Fruit fly (Drosophila melanogaster) whole organism, embryonic: Measurements from ENCODE around the gene CG4459.

Experiments used
- CG12391 ChIP-seq: fragments of 200-800 bp; sonication (Bioruptor generic); optimal IDR thresholded peaks from 3 replicates; lab custom pipeline; 2018; ENCODE audit warnings: missing biosample characterization, mild to moderate bottlenecking, missing genetic modification characterization, moderate library complexity
- CG13296 ChIP-seq: fragments of 200-800 bp; sonication (Bioruptor generic); optimal IDR thresholded peaks from 3 replicates; lab custom pipeline; 2018; ENCODE audit warnings: missing biosample characterization, mild to moderate bottlenecking, missing genetic modification characterization
- CG14667 ChIP-seq: fragments of 200-800 bp; sonication (Bioruptor generic); IDR thresholded peaks from 2 replicates; pipeline ENCODE4 v1.3.6; 2022; ENCODE audit warnings: missing biosample characterization, missing genetic modification characterization
- CG17829 ChIP-seq: fragments of 200-800 bp; optimal IDR thresholded peaks from 2 replicates; lab custom pipeline; 2019; ENCODE audit warnings: missing biosample characterization, mild to moderate bottlenecking, missing genetic modification characterization, moderate library complexity
- CG18262 ChIP-seq: fragments of 200-800 bp; optimal IDR thresholded peaks from 3 replicates; lab custom pipeline; 2019; ENCODE audit warnings: missing biosample characterization, mild to moderate bottlenecking, missing genetic modification characterization, moderate library complexity
- CG18476 ChIP-seq: fragments of 200-800 bp; sonication (Bioruptor generic); optimal IDR thresholded peaks from 2 replicates; lab custom pipeline; 2016; ENCODE audit warnings: missing biosample characterization, mild to moderate bottlenecking, missing genetic modification characterization
- CG2202 ChIP-seq: fragments of 200-800 bp; sonication (Bioruptor generic); optimal IDR thresholded peaks from 2 replicates; lab custom pipeline; 2018; ENCODE audit warnings: missing biosample characterization, mild to moderate bottlenecking, missing genetic modification characterization
- CG3163 ChIP-seq: fragments of 200-800 bp; sonication (Bioruptor generic); optimal IDR thresholded peaks from 3 replicates; lab custom pipeline; 2016; ENCODE audit warnings: missing biosample characterization, missing genetic modification characterization
- CG4424 ChIP-seq: fragments of 200-800 bp; sonication (Bioruptor generic); optimal IDR thresholded peaks from 3 replicates; lab custom pipeline; 2016; ENCODE audit warnings: missing biosample characterization, missing genetic modification characterization
- CG4730 ChIP-seq: fragments of 200-800 bp; sonication (Bioruptor generic); IDR thresholded peaks from 2 replicates; pipeline ENCODE4 v1.3.6; 2022; ENCODE audit warnings: missing biosample characterization, missing genetic modification characterization
- CG6175 ChIP-seq: fragments of 200-800 bp; sonication (Bioruptor generic); IDR thresholded peaks from 3 replicates; pipeline ENCODE4 v1.3.6; 2022; ENCODE audit warnings: missing biosample characterization, missing genetic modification characterization
- CG6813 ChIP-seq: fragments of 200-800 bp; sonication (Bioruptor generic); optimal IDR thresholded peaks from 2 replicates; lab custom pipeline; 2017; ENCODE audit warnings: missing biosample characterization, missing genetic modification characterization, mild to moderate bottlenecking, moderate library complexity, missing genetic modification reagents
- CG7556 ChIP-seq: fragments of 200-800 bp; sonication (Bioruptor generic); optimal IDR thresholded peaks from 2 replicates; lab custom pipeline; 2017; ENCODE audit warnings: missing biosample characterization, mild to moderate bottlenecking, missing genetic modification characterization
- CG7963 ChIP-seq: fragments of 200-800 bp; sonication (Bioruptor generic); IDR thresholded peaks from 3 replicates; pipeline ENCODE4 v1.3.6; 2022; ENCODE audit warnings: missing biosample characterization, missing genetic modification characterization; ENCODE audit not compliant: partially characterized antibody
- CG9876 ChIP-seq: fragments of 200-800 bp; sonication (Bioruptor generic); optimal IDR thresholded peaks from 2 replicates; lab custom pipeline; 2016; ENCODE audit warnings: missing biosample characterization, missing genetic modification characterization
- CG9932 ChIP-seq: fragments of 200-800 bp; sonication (Bioruptor generic); IDR thresholded peaks from 2 replicates; pipeline ENCODE4 v1.3.6; 2022; ENCODE audit warnings: missing biosample characterization, missing genetic modification characterization
- CrebB ChIP-seq: fragments of 200-800 bp; sonication (Bioruptor generic); optimal IDR thresholded peaks from 3 replicates; lab custom pipeline; 2018; ENCODE audit warnings: missing biosample characterization, mild to moderate bottlenecking, missing genetic modification characterization
- D ChIP-seq, 2 experiments: fragments of 200-800 bp in 1 of 2; fragments of >200 bp in 1 of 2; sonication (Bioruptor generic) in 1 of 2; optimal IDR thresholded peaks; 2 replicates in 1 of 2; 3 replicates in 1 of 2; lab custom pipeline; 2017; ENCODE audit warnings: mild to moderate bottlenecking in 1 of 2, missing biosample characterization in 1 of 2, missing genetic modification characterization in 1 of 2, missing genetic modification reagents in 1 of 2
- Deaf1 ChIP-seq: fragments of 200-800 bp; optimal IDR thresholded peaks from 3 replicates; lab custom pipeline; 2019; ENCODE audit warnings: missing biosample characterization, mild to moderate bottlenecking, missing genetic modification characterization, moderate library complexity
- Doc3 ChIP-seq: fragments of 200-800 bp; sonication (Bioruptor generic); IDR thresholded peaks from 3 replicates; pipeline ENCODE4 v1.3.6; 2022; ENCODE audit warnings: missing biosample characterization, missing genetic modification characterization; ENCODE audit not compliant: partially characterized antibody
- Dref ChIP-seq: fragments of 200-800 bp; sonication (Bioruptor generic); IDR thresholded peaks from 2 replicates; pipeline ENCODE4 v1.3.6; 2022; ENCODE audit warnings: missing biosample characterization, missing genetic modification characterization
- Eip74EF ChIP-seq, 2 experiments: fragments of 200-800 bp in 1 of 2; fragments of >200 bp in 1 of 2; sonication (Bioruptor generic) in 1 of 2; optimal IDR thresholded peaks; 2 replicates each; lab custom pipeline; 2017 to 2019; ENCODE audit warnings: missing biosample characterization in 2 of 2, missing genetic modification characterization in 2 of 2, mild to moderate bottlenecking in 1 of 2, moderate library complexity in 1 of 2
- Ets65A ChIP-seq: fragments of 200-800 bp; sonication (Bioruptor generic); peaks from one replicate; lab custom pipeline; 2016; ENCODE audit warnings: missing biosample characterization, missing genetic modification characterization
- Hr51 ChIP-seq, 2 experiments: fragments of 200-800 bp; sonication (Bioruptor generic); optimal IDR thresholded peaks; 2 replicates in 1 of 2; 3 replicates in 1 of 2; lab custom pipeline; 2016 to 2018; ENCODE audit warnings: missing biosample characterization in 2 of 2, missing genetic modification characterization in 2 of 2, mild to moderate bottlenecking in 1 of 2, moderate library complexity in 1 of 2
- Lpt ChIP-seq: fragments of >200 bp; optimal IDR thresholded peaks from 2 replicates; lab custom pipeline; 2018; ENCODE audit warnings: missing biosample characterization, missing genetic modification characterization
- Oaz ChIP-seq: fragments of 200-800 bp; sonication (Bioruptor generic); IDR thresholded peaks from 2 replicates; pipeline ENCODE4 v1.3.6; 2022; ENCODE audit warnings: missing biosample characterization, missing genetic modification characterization
- Sry-β ChIP-seq: fragments of 200-800 bp; sonication (Bioruptor generic); optimal IDR thresholded peaks from 2 replicates; lab custom pipeline; 2018; ENCODE audit warnings: missing biosample characterization, mild to moderate bottlenecking, missing genetic modification characterization, moderate library complexity
- bowl ChIP-seq: fragments of 200-800 bp; sonication (Bioruptor generic); IDR thresholded peaks from 2 replicates; pipeline ENCODE4 v1.3.6; 2022; ENCODE audit warnings: missing biosample characterization, missing genetic modification characterization
- br ChIP-seq: fragments of >200 bp; optimal IDR thresholded peaks from 2 replicates; lab custom pipeline; 2017
- cas ChIP-seq: fragments of 200-800 bp; sonication (Bioruptor generic); IDR thresholded peaks from 2 replicates; pipeline ENCODE4 v1.3.6; 2022; ENCODE audit warnings: missing biosample characterization, missing genetic modification characterization
- ems ChIP-seq: fragments of 200-800 bp; sonication (Bioruptor generic); optimal IDR thresholded peaks from 3 replicates; lab custom pipeline; 2016; ENCODE audit warnings: missing biosample characterization, missing genetic modification characterization
- fd102C ChIP-seq: fragments of 200-800 bp; sonication (Bioruptor generic); optimal IDR thresholded peaks from 2 replicates; lab custom pipeline; 2018; ENCODE audit warnings: missing biosample characterization, mild to moderate bottlenecking, missing genetic modification characterization, moderate library complexity
- gfzf ChIP-seq: fragments of 200-800 bp; sonication (Bioruptor generic); optimal IDR thresholded peaks from 2 replicates; lab custom pipeline; 2016; ENCODE audit warnings: missing biosample characterization, mild to moderate bottlenecking, missing genetic modification characterization, moderate library complexity
- jumu ChIP-seq: fragments of 200-800 bp; sonication (Bioruptor generic); optimal IDR thresholded peaks from 3 replicates; lab custom pipeline; 2016; ENCODE audit warnings: missing biosample characterization, missing genetic modification characterization
- ken ChIP-seq: fragments of 200-800 bp; sonication (Bioruptor generic); IDR thresholded peaks from 3 replicates; pipeline ENCODE4 v1.3.6; 2022; ENCODE audit warnings: missing biosample characterization, missing genetic modification characterization
- sc ChIP-seq, 3 experiments: fragments of >200 bp in 2 of 3; fragments of 200-800 bp in 1 of 3; sonication (Bioruptor generic) in 1 of 3; optimal IDR thresholded peaks; 2 replicates in 2 of 3; 3 replicates in 1 of 3; lab custom pipeline; 2017; ENCODE audit warnings: mild to moderate bottlenecking in 1 of 3, missing biosample characterization in 1 of 3, missing genetic modification characterization in 1 of 3, missing genetic modification reagents in 1 of 3
- sim ChIP-seq: fragments of 200-800 bp; sonication (Bioruptor generic); IDR thresholded peaks from 2 replicates; pipeline ENCODE4 v1.3.6; 2022; ENCODE audit warnings: missing biosample characterization, missing genetic modification characterization
- sob ChIP-seq: fragments of 200-800 bp; sonication (Bioruptor generic); IDR thresholded peaks from 2 replicates; pipeline ENCODE4 v1.3.6; 2022; ENCODE audit warnings: missing biosample characterization, missing genetic modification characterization
- trh ChIP-seq: fragments of 200-800 bp; sonication (Bioruptor generic); optimal IDR thresholded peaks from 2 replicates; lab custom pipeline; 2016; ENCODE audit warnings: missing biosample characterization, missing genetic modification characterization
- wdn ChIP-seq: fragments of 200-800 bp; sonication (Bioruptor generic); IDR thresholded peaks from 2 replicates; pipeline ENCODE4 v1.3.6; 2022; ENCODE audit warnings: missing biosample characterization, missing genetic modification characterization
- zen2 ChIP-seq: fragments of 200-800 bp; sonication (Bioruptor generic); IDR thresholded peaks from 3 replicates; pipeline ENCODE4 v1.3.6; 2022; ENCODE audit warnings: missing biosample characterization, missing genetic modification characterization; ENCODE audit not compliant: partially characterized antibody

The CG4459 gene

DNA sequence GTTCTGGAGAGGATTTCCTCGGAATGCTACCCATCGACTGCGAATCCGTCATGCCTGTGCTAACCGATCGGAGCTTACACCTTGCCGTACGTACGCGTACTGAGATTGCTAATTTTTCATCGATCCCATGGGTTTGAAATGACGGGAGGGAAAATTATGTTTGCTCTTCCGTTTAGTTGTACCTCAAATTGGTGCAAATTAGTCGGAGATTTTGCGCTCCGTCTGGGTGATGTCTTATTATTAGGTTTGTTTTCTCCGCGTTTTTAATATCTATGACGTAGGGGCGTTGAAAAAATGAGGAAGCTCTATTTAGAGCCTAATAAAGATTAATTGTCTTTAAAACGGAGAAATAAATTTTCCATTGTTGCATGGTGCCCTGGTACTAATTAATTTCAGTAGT is at the start of gene CG4459:
TSS of gene CG4459 (minus strand) at position 101 of the 400 bp plus-strand sequence.
- TF ChIP-seq Hr51 (GFP tag; optimal IDR thresholded peaks at IDR 0.05; lab: Kevin White, UChicago), result no peak

DNA sequence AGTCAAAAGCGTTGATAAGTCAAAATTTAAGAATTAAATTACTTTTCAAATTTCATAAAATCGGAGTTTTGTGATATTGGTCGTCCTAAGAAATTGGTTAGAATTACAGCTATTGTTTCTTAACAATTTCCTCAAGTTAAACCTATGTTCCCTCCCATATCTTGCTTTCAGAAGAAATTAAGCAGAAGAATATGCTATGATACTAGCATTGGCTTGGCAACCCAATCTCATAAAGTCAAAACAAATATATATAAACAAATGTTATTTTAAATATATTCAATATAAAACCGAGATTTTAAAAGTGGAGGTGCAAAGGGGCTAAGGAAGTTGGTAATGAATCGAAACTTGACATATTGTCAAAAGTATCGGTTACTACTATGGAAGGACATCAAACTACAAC is 44.2 kb upstream of the CG4459 start, which contains the start of gene CG31213:
TSS of gene CG31213 (plus strand) at position 301 of the 400 bp plus-strand sequence.
- TF ChIP-seq CG12391 (tag; lab: Kevin White, UChicago), result no peak
- TF ChIP-seq ems (GFP tag; lab: Kevin White, UChicago), result no peak
- TF ChIP-seq Eip74EF (GFP tag; optimal IDR thresholded peaks at IDR 0.05; lab: Kevin White, UChicago), result no peak
- TF ChIP-seq ken, result no peak
- no peak for TF ChIP-seq CG9876 (GFP tag; lab: Kevin White, UChicago)
- TF ChIP-seq trh, result no peak
- no peak for TF ChIP-seq D (optimal IDR thresholded peaks at IDR 0.05; lab: Kevin White, UChicago)
- no peak for TF ChIP-seq D (GFP tag; optimal IDR thresholded peaks at IDR 0.05; lab: Kevin White, UChicago)
- TF ChIP-seq bowl (GFP tag; lab: Robert Waterston, UW), result no peak
- no peak for TF ChIP-seq CG7556 (GFP tag; lab: Kevin White, UChicago)
- TF ChIP-seq CG4730 (GFP tag; lab: Robert Waterston, UW), result no peak
- no peak for TF ChIP-seq sob
- TF ChIP-seq CG18476 (GFP tag; lab: Kevin White, UChicago), result no peak

DNA sequence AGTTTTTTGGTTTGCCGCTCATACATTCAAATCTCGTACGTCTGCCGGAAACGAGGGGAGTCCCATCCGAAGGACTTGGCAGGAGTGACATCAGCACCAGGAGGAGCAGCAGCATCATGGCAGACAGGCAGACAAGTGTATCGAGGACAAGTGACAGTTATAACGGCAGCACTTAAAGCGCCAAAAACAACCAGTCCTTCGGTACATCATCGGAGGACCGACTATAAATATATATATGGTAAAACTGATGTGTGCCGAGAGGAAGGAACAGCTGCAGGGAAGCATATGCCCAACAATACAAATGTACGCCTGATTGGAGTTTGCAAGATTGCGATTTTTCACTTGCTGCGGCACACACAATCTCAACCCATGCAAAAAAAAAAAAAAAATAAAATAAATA is 40.3 kb upstream of the CG4459 start:
- TF ChIP-seq CG2202 (tag; lab: Kevin White, UChicago), result no peak
- TF ChIP-seq Ets65A (GFP tag; lab: Kevin White, UChicago), result peak; percentile 91
- TF ChIP-seq, all 482 proteins: peak for 1

DNA sequence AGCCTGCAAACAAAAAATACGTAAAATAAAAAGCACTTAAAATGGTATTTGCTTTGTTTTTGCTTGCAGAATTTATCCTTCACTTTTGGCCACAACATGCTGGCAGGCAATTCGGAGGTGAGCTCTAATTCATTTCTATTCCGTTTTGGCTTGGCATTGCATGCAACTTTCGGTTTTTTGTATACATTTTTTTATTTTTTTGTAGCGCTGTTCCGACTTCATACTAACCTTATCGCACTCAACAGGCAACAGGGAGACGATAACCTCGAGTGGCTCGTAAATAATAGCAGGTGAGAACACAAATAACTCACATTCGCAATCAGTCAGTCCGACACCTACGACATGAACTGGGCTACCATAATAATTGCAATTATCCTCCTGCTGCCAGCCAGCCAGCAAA is 19.7 kb upstream of the CG4459 start, which contains the start of gene CG4783:
TSS of gene CG4783 (plus strand) at position 301 of the 400 bp plus-strand sequence.
- TF ChIP-seq CG13296 (no peak), fd102C (GFP tag; lab: Kevin White, UChicago) (no peak), CG7963 (GFP tag; lab: Robert Waterston, UW) (no peak), sc (optimal IDR thresholded peaks at IDR 0.05; lab: Kevin White, UChicago) (no peak), sc (GFP tag; optimal IDR thresholded peaks at IDR 0.05; lab: Kevin White, UChicago) (no peak), sim (GFP tag; lab: Robert Waterston, UW) (no peak), CrebB (tag; lab: Kevin White, UChicago) (no peak), CG9932 (GFP tag; lab: Robert Waterston, UW) (no peak), cas (GFP tag; lab: Robert Waterston, UW) (no peak), Dref (no peak), jumu (no peak), CG4424 (GFP tag; lab: Kevin White, UChicago) (no peak), Oaz (GFP tag; lab: Robert Waterston, UW) (no peak), br (no peak)

DNA sequence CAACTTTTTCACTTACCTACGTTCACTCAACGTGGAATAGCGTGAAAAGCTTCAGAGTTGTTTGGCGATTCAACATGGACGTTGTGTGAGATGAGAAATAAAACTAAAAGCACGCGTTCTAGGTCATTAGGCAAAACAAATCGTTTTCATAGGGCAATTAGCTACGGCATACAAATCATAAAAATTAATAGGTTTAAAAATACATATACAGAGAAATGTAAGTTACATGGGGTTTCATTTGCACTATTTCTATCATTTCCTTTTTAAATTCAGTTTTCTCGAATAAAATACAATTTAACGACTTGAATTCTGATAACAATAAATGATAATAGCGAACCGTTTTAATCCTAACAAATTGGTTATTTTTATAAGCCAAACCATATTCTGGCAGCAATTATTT is 13.9 kb upstream of the CG4459 start, which contains the start of gene CG46042:
TSS of gene CG46042 (minus strand) at position 101 of the 400 bp plus-strand sequence.
- TF ChIP-seq CG4730 (GFP tag; lab: Robert Waterston, UW) (no peak), Lpt (GFP tag; lab: Kevin White, UChicago) (no peak), CG14667 (no peak), Doc3 (no peak), zen2 (no peak), CG6175 (no peak), CG3163 (no peak), gfzf (GFP tag; lab: Kevin White, UChicago) (no peak), CG18262 (tag; lab: Kevin White, UChicago) (no peak), CG6813 (no peak), CG17829 (tag; lab: Kevin White, UChicago) (no peak), Sry-β (GFP tag; lab: Kevin White, UChicago) (no peak), Deaf1 (tag; lab: Kevin White, UChicago) (no peak), wdn (no peak)
- TF ChIP-seq, all 482 proteins: peak for 0
